Worm (Caenorhabditis elegans) whole organism, L1 larva: Measurements from ENCODE around the gene cam-1.

ENCODE experiments used
- C04F5.9 ChIP-seq: sonication (generic microtip); optimal IDR thresholded peaks from 2 replicates; lab custom pipeline; 2016; ENCODE audit warnings: missing genetic modification characterization, missing compliant biosample characterization
- C16A3.4 ChIP-seq: fragments of 150-350 bp; optimal IDR thresholded peaks from 2 replicates; lab custom pipeline; 2014; ENCODE audit warnings: missing biosample characterization, missing genetic modification characterization
- F16B12.6 ChIP-seq: fragments of 150-350 bp; optimal IDR thresholded peaks from 2 replicates; lab custom pipeline; 2014; ENCODE audit warnings: missing biosample characterization, missing genetic modification characterization
- Y116A8C.19 ChIP-seq: sonication (generic microtip); optimal IDR thresholded peaks from 2 replicates; lab custom pipeline; 2016; ENCODE audit warnings: missing compliant biosample characterization, missing genetic modification characterization, borderline replicate concordance
- aha-1 ChIP-seq: fragments of 150-350 bp; optimal IDR thresholded peaks from 2 replicates; lab custom pipeline; 2014; ENCODE audit warnings: missing biosample characterization, missing genetic modification characterization
- aly-2 ChIP-seq: fragments of 150-350 bp; optimal IDR thresholded peaks from 2 replicates; lab custom pipeline; 2014; ENCODE audit warnings: missing biosample characterization, missing genetic modification characterization
- ama-1 ChIP-seq: fragments of 150-350 bp; optimal IDR thresholded peaks from 2 replicates; lab custom pipeline; 2014
- ceh-63 ChIP-seq: fragments of 200-800 bp; sonication (Bioruptor generic); optimal IDR thresholded peaks from 2 replicates; lab custom pipeline; 2018; ENCODE audit warnings: mild to moderate bottlenecking, missing genetic modification characterization, missing compliant biosample characterization
- ceh-8 ChIP-seq: fragments of 200-800 bp; sonication (Bioruptor generic); optimal IDR thresholded peaks from 2 replicates; lab custom pipeline; 2018; ENCODE audit warnings: mild to moderate bottlenecking, missing genetic modification characterization, moderate library complexity, missing compliant biosample characterization
- ceh-82 ChIP-seq, 3 experiments: fragments of 150-350 bp in 1 of 3; sonication (generic microtip) in 2 of 3; optimal IDR thresholded peaks; 2 replicates each; lab custom pipeline; 2014 to 2017; ENCODE audit warnings: missing biosample characterization in 3 of 3, missing genetic modification characterization in 3 of 3
- ces-1 ChIP-seq: fragments of 150-350 bp; optimal IDR thresholded peaks from 2 replicates; lab custom pipeline; 2014; ENCODE audit warnings: missing biosample characterization, missing genetic modification reagents, missing genetic modification characterization
- dpl-1 ChIP-seq, 3 experiments: fragments of 150-350 bp in 2 of 3; sonication (generic microtip) in 1 of 3; optimal IDR thresholded peaks; 2 replicates each; lab custom pipeline; 2014 to 2017; ENCODE audit warnings: missing biosample characterization in 3 of 3, missing genetic modification characterization in 3 of 3, missing genetic modification reagents in 3 of 3
- dsc-1 ChIP-seq: sonication (generic microtip); optimal IDR thresholded peaks from 2 replicates; lab custom pipeline; 2016; ENCODE audit warnings: mild to moderate bottlenecking, missing genetic modification characterization, missing compliant biosample characterization
- efl-3 ChIP-seq: fragments of 200-800 bp; sonication (Bioruptor generic); optimal IDR thresholded peaks from 2 replicates; lab custom pipeline; 2018; ENCODE audit warnings: mild to moderate bottlenecking, missing genetic modification characterization, missing compliant biosample characterization
- egl-27 ChIP-seq, 2 experiments: fragments of 150-350 bp in 1 of 2; sonication (generic microtip); optimal IDR thresholded peaks; 3 replicates each; lab custom pipeline; 2017 to 2018; ENCODE audit warnings: missing biosample characterization in 2 of 2, missing genetic modification characterization in 2 of 2, missing genetic modification reagents in 2 of 2
- elt-3 ChIP-seq, 6 experiments: fragments of 150-350 bp in 1 of 6; sonication (generic microtip); optimal IDR thresholded peaks; 2 replicates each; lab custom pipeline; 2017 to 2018; ENCODE audit warnings: missing biosample characterization in 6 of 6, missing genetic modification characterization in 6 of 6, inconsistent platforms in 1 of 6
- grh-1 ChIP-seq: fragments of 200-800 bp; sonication (Bioruptor generic); IDR thresholded peaks from 2 replicates; pipeline ENCODE4 v1.3.6; 2022; ENCODE audit warnings: missing genetic modification reagents, missing genetic modification characterization, missing compliant biosample characterization
- hpl-2 ChIP-seq: fragments of 150-350 bp; optimal IDR thresholded peaks from 2 replicates; lab custom pipeline; 2014; ENCODE audit warnings: missing biosample characterization, missing genetic modification reagents, missing genetic modification characterization
- irx-1 ChIP-seq: sonication (generic microtip); optimal IDR thresholded peaks from 2 replicates; lab custom pipeline; 2016; ENCODE audit warnings: missing genetic modification characterization, missing compliant biosample characterization
- isw-1 ChIP-seq: fragments of 200-800 bp; sonication (Bioruptor generic); IDR thresholded peaks from 2 replicates; pipeline ENCODE4 v1.3.6; 2022; ENCODE audit warnings: missing genetic modification characterization, missing compliant biosample characterization
- lin-15B ChIP-seq: fragments of 150-350 bp; sonication (generic microtip); optimal IDR thresholded peaks from 3 replicates; lab custom pipeline; 2014; ENCODE audit warnings: missing biosample characterization, missing genetic modification characterization
- lin-39 ChIP-seq: fragments of 150-350 bp; optimal IDR thresholded peaks from 2 replicates; lab custom pipeline; 2014; ENCODE audit warnings: missing biosample characterization, missing genetic modification reagents, missing genetic modification characterization
- lsy-2 ChIP-seq, 2 experiments: fragments of 150-350 bp; optimal IDR thresholded peaks; 2 replicates each; lab custom pipeline; 2014; ENCODE audit warnings: missing biosample characterization in 2 of 2, missing genetic modification characterization in 2 of 2
- mab-9 ChIP-seq: fragments of 200-800 bp; sonication (Bioruptor generic); IDR thresholded peaks from 2 replicates; pipeline ENCODE4 v1.3.6; 2022; ENCODE audit warnings: missing genetic modification reagents, missing genetic modification characterization, missing compliant biosample characterization
- mep-1 ChIP-seq: fragments of 150-350 bp; optimal IDR thresholded peaks from 2 replicates; lab custom pipeline; 2014; ENCODE audit warnings: missing biosample characterization, missing genetic modification characterization
- nhr-11 ChIP-seq: fragments of 150-350 bp; optimal IDR thresholded peaks from 2 replicates; lab custom pipeline; 2014; ENCODE audit warnings: missing biosample characterization, missing genetic modification characterization
- nhr-19 ChIP-seq: fragments of 200-800 bp; sonication (Bioruptor generic); conservative IDR thresholded peaks from 2 replicates; pipeline ENCODE4 v1.3.6; 2022; ENCODE audit warnings: missing genetic modification characterization, missing compliant biosample characterization
- nhr-20 ChIP-seq: sonication (generic microtip); optimal IDR thresholded peaks from 2 replicates; lab custom pipeline; 2016; ENCODE audit warnings: mild to moderate bottlenecking, missing genetic modification characterization, missing compliant biosample characterization
- nhr-28 ChIP-seq: fragments of 150-350 bp; optimal IDR thresholded peaks from 2 replicates; lab custom pipeline; 2014; ENCODE audit warnings: missing biosample characterization, missing genetic modification characterization
- nhr-71 ChIP-seq: sonication (generic microtip); optimal IDR thresholded peaks from 2 replicates; lab custom pipeline; 2016; ENCODE audit warnings: mild to moderate bottlenecking, missing genetic modification characterization, moderate library complexity, missing compliant biosample characterization
- nhr-77 ChIP-seq: fragments of 150-350 bp; optimal IDR thresholded peaks from 2 replicates; lab custom pipeline; 2014; ENCODE audit warnings: missing biosample characterization, missing genetic modification characterization
- nhr-84 ChIP-seq: sonication (generic microtip); optimal IDR thresholded peaks from 2 replicates; lab custom pipeline; 2017; ENCODE audit warnings: missing biosample characterization, missing genetic modification characterization
- nhr-85 ChIP-seq: sonication (generic microtip); peaks from one replicate; lab custom pipeline; 2016; ENCODE audit warnings: missing genetic modification characterization, inconsistent platforms, missing compliant biosample characterization
- nhr-90 ChIP-seq: sonication (generic microtip); optimal IDR thresholded peaks from 2 replicates; lab custom pipeline; 2016; ENCODE audit warnings: mild to moderate bottlenecking, missing genetic modification characterization, missing compliant biosample characterization; ENCODE audit not compliant: poor library complexity
- pag-3 ChIP-seq: sonication (generic microtip); optimal IDR thresholded peaks from 2 replicates; lab custom pipeline; 2017; ENCODE audit warnings: missing genetic modification characterization, mild to moderate bottlenecking, missing compliant biosample characterization, antibody characterized with exemption, borderline replicate concordance; ENCODE audit not compliant: insufficient read depth
- pax-3 ChIP-seq: fragments of 200-800 bp; sonication (Bioruptor generic); optimal IDR thresholded peaks from 2 replicates; lab custom pipeline; 2018; ENCODE audit warnings: mild to moderate bottlenecking, missing genetic modification characterization, moderate library complexity, missing compliant biosample characterization
- rnt-1 ChIP-seq: sonication (generic microtip); optimal IDR thresholded peaks from 2 replicates; lab custom pipeline; 2016; ENCODE audit warnings: mild to moderate bottlenecking, missing genetic modification characterization, moderate library complexity, missing compliant biosample characterization
- skn-1 ChIP-seq: fragments of 150-350 bp; optimal IDR thresholded peaks from 2 replicates; lab custom pipeline; 2014; ENCODE audit warnings: missing biosample characterization, missing genetic modification characterization
- snpc-4 ChIP-seq: fragments of 150-350 bp; optimal IDR thresholded peaks from 2 replicates; lab custom pipeline; 2014; ENCODE audit warnings: missing biosample characterization, missing genetic modification characterization
- snu-23 ChIP-seq: sonication (generic microtip); optimal IDR thresholded peaks from 2 replicates; lab custom pipeline; 2016; ENCODE audit warnings: missing genetic modification characterization, missing compliant biosample characterization
- sox-4 ChIP-seq: sonication (generic microtip); optimal IDR thresholded peaks from 2 replicates; lab custom pipeline; 2016; ENCODE audit warnings: missing genetic modification characterization, missing compliant biosample characterization
- tbx-2 ChIP-seq: sonication (generic microtip); optimal IDR thresholded peaks from 2 replicates; lab custom pipeline; 2016; ENCODE audit warnings: missing genetic modification characterization, missing compliant biosample characterization
- tlp-1 ChIP-seq: fragments of 150-350 bp; optimal IDR thresholded peaks from 2 replicates; lab custom pipeline; 2014; ENCODE audit warnings: missing biosample characterization, missing genetic modification characterization
- unc-130 ChIP-seq: fragments of 150-350 bp; optimal IDR thresholded peaks from 2 replicates; lab custom pipeline; 2017; ENCODE audit warnings: missing biosample characterization, missing genetic modification characterization, inconsistent platforms
- unc-30 ChIP-seq: sonication (generic microtip); optimal IDR thresholded peaks from 2 replicates; lab custom pipeline; 2017; ENCODE audit warnings: missing biosample characterization, missing genetic modification characterization
- unc-62 ChIP-seq: fragments of 150-350 bp; optimal IDR thresholded peaks from 2 replicates; lab custom pipeline; 2014; ENCODE audit warnings: missing biosample characterization, missing genetic modification reagents, missing genetic modification characterization
- unc-86 ChIP-seq: sonication (generic microtip); optimal IDR thresholded peaks from 2 replicates; lab custom pipeline; 2016; ENCODE audit warnings: missing genetic modification characterization, missing compliant biosample characterization
- vab-15 ChIP-seq: sonication (generic microtip); optimal IDR thresholded peaks from 2 replicates; lab custom pipeline; 2017; ENCODE audit warnings: missing genotype, mild to moderate bottlenecking, missing genetic modification characterization, missing compliant biosample characterization
- ztf-4 ChIP-seq: fragments of 150-350 bp; optimal IDR thresholded peaks from 2 replicates; lab custom pipeline; 2014; ENCODE audit warnings: missing biosample characterization, missing genetic modification characterization

The cam-1 gene

ce11 chrII:9261931-9262562 lies 48.1 kb downstream of the cam-1 start, which contains the start of gene aqp-2 (continued):
- no peak for TF ChIP-seq ceh-82 (tag; optimal IDR thresholded peaks at IDR 0.05; lab: Kevin White, UChicago)
- TF ChIP-seq C16A3.4 (tag; lab: Kevin White, UChicago): no peak
- TF ChIP-seq sox-4 (tag; lab: Kevin White, UChicago): no peak
- TF ChIP-seq nhr-85: peak; percentile 88
- no peak for TF ChIP-seq F16B12.6
- no peak for TF ChIP-seq pax-3 (tag; lab: Kevin White, UChicago)
- TF ChIP-seq nhr-28 (tag; lab: Kevin White, UChicago): no peak
- TF ChIP-seq nhr-71: peak; percentile 86
- peak; percentile 74 for TF ChIP-seq nhr-20 (tag; lab: Kevin White, UChicago)
- no peak for TF ChIP-seq isw-1
- TF ChIP-seq pag-3 (tag; lab: Kevin White, UChicago): peak; percentile 84
- TF ChIP-seq snu-23 (GFP tag; lab: Kevin White, UChicago): peak; percentile 72
- no peak for TF ChIP-seq hpl-2 (GFP tag; lab: Kevin White, UChicago)
- TF ChIP-seq irx-1 (tag; lab: Kevin White, UChicago): peak; percentile 40
- no peak for TF ChIP-seq ces-1
- TF ChIP-seq dpl-1 (GFP tag; optimal IDR thresholded peaks at IDR 0.05; lab: Kevin White, UChicago): no peak
- TF ChIP-seq mep-1 (tag; lab: Kevin White, UChicago): peak; percentile 53
- peak; percentile 67 for TF ChIP-seq nhr-19 (GFP tag; lab: Robert Waterston, UW)
- peak; percentile 45 for TF ChIP-seq unc-130 (tag; lab: Kevin White, UChicago)
- TF ChIP-seq lin-15B (tag; lab: Kevin White, UChicago): no peak
- no peak for TF ChIP-seq tlp-1 (tag; lab: Kevin White, UChicago)
- peak; percentile 73 for TF ChIP-seq rnt-1 (tag; lab: Kevin White, UChicago)
- TF ChIP-seq dsc-1 (tag; lab: Kevin White, UChicago): peak; percentile 21
- peak; percentile 15 for TF ChIP-seq C04F5.9 (tag; lab: Kevin White, UChicago)
- TF ChIP-seq mab-9: no peak
- no peak for TF ChIP-seq nhr-11
- TF ChIP-seq nhr-84 (tag; lab: Kevin White, UChicago): no peak
- TF ChIP-seq tbx-2: peak; percentile 39

- TF ChIP-seq nhr-77 (tag; lab: Kevin White, UChicago) (no peak), egl-27 (tag; optimal IDR thresholded peaks at IDR 0.05; lab: Kevin White, UChicago) (no peak), irx-1 (tag; lab: Kevin White, UChicago) (no peak), skn-1 (tag; lab: Kevin White, UChicago) (no peak), dsc-1 (tag; lab: Kevin White, UChicago) (peak; percentile 8), ceh-8 (no peak), unc-130 (tag; lab: Kevin White, UChicago) (no peak)
These were observed 48.7 kb downstream of the cam-1 start for ce11 chrII:9261403-9261802.

ce11 chrII:9260026-9260425 lies 50.1 kb downstream of the cam-1 start:
- no peak for TF ChIP-seq grh-1 (GFP tag; lab: Robert Waterston, UW)
- no peak for TF ChIP-seq ceh-63
- no peak for TF ChIP-seq unc-62 (GFP tag; lab: Kevin White, UChicago)
- TF ChIP-seq ztf-4 (tag; lab: Kevin White, UChicago): no peak
- TF ChIP-seq nhr-90 (tag; lab: Kevin White, UChicago): peak; percentile 29
- no peak for TF ChIP-seq lin-39
- TF ChIP-seq efl-3 (GFP tag; lab: Kevin White, UChicago): no peak
- TF ChIP-seq vab-15: no peak
- TF ChIP-seq mep-1 (tag; lab: Kevin White, UChicago): peak; percentile 67
- no peak for TF ChIP-seq nhr-28 (tag; lab: Kevin White, UChicago)
- TF ChIP-seq Y116A8C.19 (tag; lab: Kevin White, UChicago): no peak
- peak in 1 of 3 experiments; percentile 7 for TF ChIP-seq dpl-1 (GFP tag; optimal IDR thresholded peaks at IDR 0.05; lab: Kevin White, UChicago)
- no peak for TF ChIP-seq ama-1 (lab: Kevin White, UChicago)
- TF ChIP-seq aha-1 (tag; lab: Kevin White, UChicago): no peak
- TF ChIP-seq elt-3 (tag; optimal IDR thresholded peaks at IDR 0.05; lab: Kevin White, UChicago): peak in 2 of 6 experiments; percentile 23 to 27
- TF ChIP-seq nhr-85: peak; percentile 90
- no peak for TF ChIP-seq unc-86 (tag; lab: Kevin White, UChicago)
- TF ChIP-seq unc-30 (tag; lab: Kevin White, UChicago): no peak
- peak; percentile 63 for TF ChIP-seq snu-23 (GFP tag; lab: Kevin White, UChicago)
- no peak for TF ChIP-seq aly-2 (tag; lab: Kevin White, UChicago)
- peak in 1 of 2 experiments; percentile 40 for TF ChIP-seq lsy-2 (tag; optimal IDR thresholded peaks at IDR 0.05; lab: Kevin White, UChicago)
- TF ChIP-seq C04F5.9 (tag; lab: Kevin White, UChicago): no peak
- TF ChIP-seq pag-3 (tag; lab: Kevin White, UChicago): no peak
- TF ChIP-seq snpc-4 (tag; lab: Kevin White, UChicago): no peak
- no peak for TF ChIP-seq F16B12.6
